Worm (Caenorhabditis elegans) whole organism, L4/young adult: Measurements from ENCODE around the gene K08D8.1.

Experiments
- W03F9.2 ChIP-seq: fragments of 150-350 bp; optimal IDR thresholded peaks from 2 replicates; lab custom pipeline; 2014; ENCODE audit warnings: missing biosample characterization, missing genetic modification characterization
- dao-5 ChIP-seq: sonication (generic microtip); optimal IDR thresholded peaks from 2 replicates; lab custom pipeline; 2016; ENCODE audit warnings: missing genotype, missing genetic modification characterization, moderate library complexity, missing compliant biosample characterization
- him-1 ChIP-seq: sonication (generic microtip); optimal IDR thresholded peaks from 2 replicates; lab custom pipeline; 2016; ENCODE audit warnings: missing genotype, missing genetic modification reagents, missing genetic modification characterization, missing compliant biosample characterization

DNA sequence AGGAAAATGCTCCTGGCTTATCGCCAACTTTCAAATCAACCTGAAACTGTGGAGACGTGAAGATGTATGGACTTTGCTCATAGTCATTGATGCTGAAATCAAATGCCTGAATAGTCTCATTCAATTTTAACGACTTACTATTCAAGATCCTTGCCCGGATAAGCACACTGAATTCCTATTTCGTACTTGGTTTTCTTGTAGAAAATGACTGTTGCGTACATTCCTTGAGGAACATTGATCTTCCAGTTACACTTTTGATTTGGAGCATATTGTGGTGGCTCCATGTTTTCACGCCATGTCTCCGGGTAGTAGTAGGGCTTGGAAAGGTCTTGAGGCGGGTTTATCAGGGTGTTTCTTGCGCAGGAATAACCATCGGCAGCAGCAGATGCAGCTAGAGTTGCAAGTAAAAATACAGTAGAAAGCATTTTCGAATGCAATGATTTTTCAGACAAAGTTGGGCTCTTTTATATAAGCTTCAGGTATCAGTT is 22.3 kb downstream of the K08D8.1 start, which contains the start of gene irg-6:
- TF ChIP-seq W03F9.2: no peak
- no peak for TF ChIP-seq him-1
- no peak for TF ChIP-seq dao-5 (tag; lab: Kevin White, UChicago)
